Fruit fly (Drosophila melanogaster) whole organism, embryonic: ENCODE results near the gene CG14854.
A peak's percentile ranks its signal among the peaks of the same experiment; 100 is the strongest.

ENCODE experiments used
- Awh ChIP-seq: fragments of 200-800 bp; sonication (Bioruptor generic); IDR thresholded peaks from 2 replicates; pipeline ENCODE4, ENCODE4 v1.3.6; 2022; ENCODE audit warnings: missing biosample characterization, missing genetic modification characterization
- BtbVII ChIP-seq: fragments of 200-800 bp; sonication (Bioruptor generic); optimal IDR thresholded peaks from 3 replicates; lab custom pipeline; 2017; ENCODE audit warnings: missing biosample characterization, mild to moderate bottlenecking, missing genetic modification characterization
- CG11247 ChIP-seq: fragments of 200-800 bp; sonication (Bioruptor generic); IDR thresholded peaks from 2 replicates; pipeline ENCODE4 v1.3.6; 2022; ENCODE audit warnings: missing biosample characterization, missing genetic modification characterization
- CG12236 ChIP-seq: fragments of 200-800 bp; sonication (Bioruptor generic); optimal IDR thresholded peaks from 2 replicates; lab custom pipeline; 2016; ENCODE audit warnings: missing biosample characterization, missing genetic modification characterization
- CG12391 ChIP-seq: fragments of 200-800 bp; sonication (Bioruptor generic); optimal IDR thresholded peaks from 3 replicates; lab custom pipeline; 2018; ENCODE audit warnings: missing biosample characterization, mild to moderate bottlenecking, missing genetic modification characterization, moderate library complexity
- CG13424 ChIP-seq: fragments of 200-800 bp; sonication (Bioruptor generic); optimal IDR thresholded peaks from 2 replicates; lab custom pipeline; 2019; ENCODE audit warnings: missing biosample characterization, mild to moderate bottlenecking, missing genetic modification characterization, moderate library complexity
- CG14014 ChIP-seq: fragments of 200-800 bp; sonication (Bioruptor generic); IDR thresholded peaks from 2 replicates; pipeline ENCODE4 v1.3.6; 2022; ENCODE audit warnings: missing biosample characterization, missing genetic modification characterization
- CG14050 ChIP-seq: fragments of 200-800 bp; sonication (Bioruptor generic); IDR thresholded peaks from 3 replicates; pipeline ENCODE4 v1.3.6; 2022; ENCODE audit warnings: missing biosample characterization, missing genetic modification characterization
- CG17328 ChIP-seq: fragments of 200-800 bp; sonication (Bioruptor generic); IDR thresholded peaks from 2 replicates; pipeline ENCODE4 v1.3.6; 2022; ENCODE audit warnings: missing biosample characterization, missing genetic modification characterization
- CG2875 ChIP-seq: fragments of 200-800 bp; sonication (Bioruptor generic); optimal IDR thresholded peaks from 2 replicates; lab custom pipeline; 2017; ENCODE audit warnings: missing biosample characterization, mild to moderate bottlenecking, missing genetic modification characterization, missing genetic modification reagents
- CG32772 ChIP-seq: fragments of 200-800 bp; sonication (Bioruptor generic); IDR thresholded peaks from 2 replicates; pipeline ENCODE4 v1.3.6; 2022; ENCODE audit warnings: missing biosample characterization, missing genetic modification characterization
- CG43689 ChIP-seq: fragments of 200-800 bp; sonication (Bioruptor generic); IDR thresholded peaks from 2 replicates; pipeline ENCODE4 v1.3.6; 2022; ENCODE audit warnings: missing biosample characterization, missing genetic modification characterization
- CG4820 ChIP-seq: fragments of 200-800 bp; sonication (Bioruptor generic); optimal IDR thresholded peaks from 3 replicates; lab custom pipeline; 2016; ENCODE audit warnings: missing biosample characterization, missing genetic modification characterization
- CG6272 ChIP-seq: fragments of 200-800 bp; sonication (Bioruptor generic); IDR thresholded peaks from 2 replicates; pipeline ENCODE4 v1.3.6; 2022; ENCODE audit warnings: missing biosample characterization, missing genetic modification characterization
- CG6854 ChIP-seq: fragments of 200-800 bp; sonication (Bioruptor generic); optimal IDR thresholded peaks from 3 replicates; lab custom pipeline; 2017; ENCODE audit warnings: missing biosample characterization, mild to moderate bottlenecking, missing genetic modification characterization
- CG7928 ChIP-seq: fragments of 200-800 bp; sonication (Bioruptor generic); optimal IDR thresholded peaks from 2 replicates; lab custom pipeline; 2017; ENCODE audit warnings: missing biosample characterization, mild to moderate bottlenecking, missing genetic modification characterization
- CHES-1-like ChIP-seq: fragments of 200-800 bp; sonication (Bioruptor generic); optimal IDR thresholded peaks from 2 replicates; lab custom pipeline; 2016; ENCODE audit warnings: missing biosample characterization, missing genetic modification characterization
- Dp ChIP-seq: fragments of 200-800 bp; sonication (Bioruptor generic); optimal IDR thresholded peaks from 2 replicates; lab custom pipeline; 2018; ENCODE audit warnings: missing biosample characterization, mild to moderate bottlenecking, missing genetic modification characterization, moderate library complexity
- ERR ChIP-seq: fragments of 200-800 bp; sonication (Bioruptor generic); optimal IDR thresholded peaks from 2 replicates; lab custom pipeline; 2016; ENCODE audit warnings: missing biosample characterization, missing genetic modification characterization
- Lim3 ChIP-seq: fragments of 200-800 bp; sonication (Bioruptor generic); IDR thresholded peaks from 2 replicates; pipeline ENCODE4 v1.3.6; 2022; ENCODE audit warnings: missing biosample characterization, missing genetic modification characterization
- MESR4 ChIP-seq: fragments of 200-800 bp; sonication (Bioruptor generic); optimal IDR thresholded peaks from 2 replicates; lab custom pipeline; 2018; ENCODE audit warnings: missing biosample characterization, mild to moderate bottlenecking, missing genetic modification characterization, moderate library complexity
- Myb ChIP-seq: fragments of 200-800 bp; sonication (Bioruptor generic); optimal IDR thresholded peaks from 2 replicates; lab custom pipeline; 2016; ENCODE audit warnings: missing biosample characterization, missing genetic modification characterization
- NK7.1 ChIP-seq: fragments of 200-800 bp; sonication (Bioruptor generic); optimal IDR thresholded peaks from 3 replicates; lab custom pipeline; 2016; ENCODE audit warnings: missing biosample characterization, missing genetic modification characterization
- Side ChIP-seq: fragments of 200-800 bp; sonication (Bioruptor generic); optimal IDR thresholded peaks from 2 replicates; lab custom pipeline; 2016; ENCODE audit warnings: missing biosample characterization, missing genetic modification characterization
- Tbp ChIP-seq: fragments of >200 bp; optimal IDR thresholded peaks from 2 replicates; lab custom pipeline; 2018; ENCODE audit warnings: missing biosample characterization, missing genetic modification characterization
- ac ChIP-seq: fragments of 200-800 bp; sonication (Bioruptor generic); optimal IDR thresholded peaks from 3 replicates; lab custom pipeline; 2017; ENCODE audit warnings: missing biosample characterization, mild to moderate bottlenecking, missing genetic modification characterization
- al ChIP-seq: fragments of 200-800 bp; sonication (Bioruptor generic); IDR thresholded peaks from 2 replicates; pipeline ENCODE4 v1.3.6; 2022; ENCODE audit warnings: missing biosample characterization, missing genetic modification characterization
- ash1 ChIP-seq: fragments of 200-800 bp; sonication (Bioruptor generic); optimal IDR thresholded peaks from 2 replicates; lab custom pipeline; 2018; ENCODE audit warnings: missing biosample characterization, mild to moderate bottlenecking, missing genetic modification characterization
- ato ChIP-seq: fragments of 200-800 bp; sonication (Bioruptor generic); IDR thresholded peaks from 2 replicates; pipeline ENCODE4 v1.3.6; 2022; ENCODE audit warnings: missing biosample characterization, missing genetic modification characterization; ENCODE audit not compliant: partially characterized antibody
- az2 ChIP-seq: fragments of 200-800 bp; sonication (Bioruptor generic); optimal IDR thresholded peaks from 3 replicates; lab custom pipeline; 2016; ENCODE audit warnings: missing biosample characterization, missing genetic modification characterization
- btn ChIP-seq: fragments of 200-800 bp; sonication (Bioruptor generic); optimal IDR thresholded peaks from 2 replicates; lab custom pipeline; 2016; ENCODE audit warnings: missing biosample characterization, missing genetic modification characterization
- cas ChIP-seq: fragments of 200-800 bp; sonication (Bioruptor generic); IDR thresholded peaks from 2 replicates; pipeline ENCODE4 v1.3.6; 2022; ENCODE audit warnings: missing biosample characterization, missing genetic modification characterization
- cato ChIP-seq: fragments of 200-800 bp; sonication (Bioruptor generic); optimal IDR thresholded peaks from 2 replicates; lab custom pipeline; 2016; ENCODE audit warnings: missing biosample characterization, missing genetic modification characterization, borderline replicate concordance
- crc ChIP-seq: fragments of 200-800 bp; sonication (Bioruptor generic); optimal IDR thresholded peaks from 2 replicates; lab custom pipeline; 2016; ENCODE audit warnings: missing biosample characterization, missing genetic modification characterization
- gfzf ChIP-seq: fragments of 200-800 bp; sonication (Bioruptor generic); optimal IDR thresholded peaks from 2 replicates; lab custom pipeline; 2016; ENCODE audit warnings: missing biosample characterization, mild to moderate bottlenecking, missing genetic modification characterization, moderate library complexity
- her ChIP-seq: fragments of 200-800 bp; sonication (Bioruptor generic); optimal IDR thresholded peaks from 2 replicates; lab custom pipeline; 2016; ENCODE audit warnings: missing biosample characterization, missing genetic modification characterization
- hth ChIP-seq: fragments of >200 bp; optimal IDR thresholded peaks from 2 replicates; lab custom pipeline; 2017; ENCODE audit warnings: inconsistent platforms
- insv ChIP-seq, 2 experiments: fragments of 200-800 bp; sonication (Bioruptor generic); optimal IDR thresholded peaks; 3 replicates each; lab custom pipeline; 2016 to 2018; ENCODE audit warnings: missing biosample characterization in 2 of 2, missing genetic modification characterization in 2 of 2
- kah ChIP-seq: fragments of 200-800 bp; sonication (Bioruptor generic); optimal IDR thresholded peaks from 2 replicates; lab custom pipeline; 2018; ENCODE audit warnings: missing biosample characterization, mild to moderate bottlenecking, missing genetic modification characterization
- knrl ChIP-seq: fragments of 200-800 bp; sonication (Bioruptor generic); IDR thresholded peaks from 3 replicates; pipeline ENCODE4 v1.3.6; 2022; ENCODE audit warnings: missing biosample characterization, missing genetic modification characterization; ENCODE audit not compliant: partially characterized antibody
- lbe ChIP-seq: fragments of 200-800 bp; sonication (Bioruptor generic); optimal IDR thresholded peaks from 2 replicates; lab custom pipeline; 2016; ENCODE audit warnings: missing biosample characterization, mild to moderate bottlenecking, missing genetic modification characterization
- luna ChIP-seq: fragments of 200-800 bp; sonication (Bioruptor generic); optimal IDR thresholded peaks from 2 replicates; lab custom pipeline; 2016; ENCODE audit warnings: missing biosample characterization, missing genetic modification characterization
- nmo ChIP-seq: fragments of 200-800 bp; sonication (Bioruptor generic); optimal IDR thresholded peaks from 2 replicates; lab custom pipeline; 2018; ENCODE audit warnings: missing biosample characterization, mild to moderate bottlenecking, missing genetic modification characterization, moderate library complexity
- odd ChIP-seq: fragments of 200-800 bp; sonication (Bioruptor generic); optimal IDR thresholded peaks from 2 replicates; lab custom pipeline; 2017; ENCODE audit warnings: missing biosample characterization, mild to moderate bottlenecking, missing genetic modification characterization
- pita ChIP-seq: fragments of 200-800 bp; sonication (Bioruptor generic); optimal IDR thresholded peaks from 2 replicates; lab custom pipeline; 2017; ENCODE audit warnings: missing biosample characterization, mild to moderate bottlenecking, missing genetic modification characterization
- prd ChIP-seq, 3 experiments: fragments of >200 bp in 2 of 3; fragments of 200-800 bp in 1 of 3; sonication (Bioruptor generic) in 1 of 3; optimal IDR thresholded peaks in 2 of 3; IDR thresholded peaks in 1 of 3; 2 replicates in 2 of 3; 3 replicates in 1 of 3; pipeline versions ENCODE4 v1.3.6 to Lab custom; 2017 to 2022; ENCODE audit warnings: missing biosample characterization in 1 of 3, missing genetic modification characterization in 1 of 3
- sim ChIP-seq: fragments of 200-800 bp; sonication (Bioruptor generic); IDR thresholded peaks from 2 replicates; pipeline ENCODE4 v1.3.6; 2022; ENCODE audit warnings: missing biosample characterization, missing genetic modification characterization
- sna ChIP-seq: fragments of 200-800 bp; sonication (Bioruptor generic); IDR thresholded peaks from 2 replicates; pipeline ENCODE4 v1.3.6; 2022; ENCODE audit warnings: missing biosample characterization, missing genetic modification characterization; ENCODE audit not compliant: partially characterized antibody
- zen ChIP-seq: fragments of 200-800 bp; sonication (Bioruptor generic); optimal IDR thresholded peaks from 3 replicates; lab custom pipeline; 2018; ENCODE audit warnings: missing biosample characterization, mild to moderate bottlenecking, missing genetic modification characterization, moderate library complexity

The CG14854 gene

DNA sequence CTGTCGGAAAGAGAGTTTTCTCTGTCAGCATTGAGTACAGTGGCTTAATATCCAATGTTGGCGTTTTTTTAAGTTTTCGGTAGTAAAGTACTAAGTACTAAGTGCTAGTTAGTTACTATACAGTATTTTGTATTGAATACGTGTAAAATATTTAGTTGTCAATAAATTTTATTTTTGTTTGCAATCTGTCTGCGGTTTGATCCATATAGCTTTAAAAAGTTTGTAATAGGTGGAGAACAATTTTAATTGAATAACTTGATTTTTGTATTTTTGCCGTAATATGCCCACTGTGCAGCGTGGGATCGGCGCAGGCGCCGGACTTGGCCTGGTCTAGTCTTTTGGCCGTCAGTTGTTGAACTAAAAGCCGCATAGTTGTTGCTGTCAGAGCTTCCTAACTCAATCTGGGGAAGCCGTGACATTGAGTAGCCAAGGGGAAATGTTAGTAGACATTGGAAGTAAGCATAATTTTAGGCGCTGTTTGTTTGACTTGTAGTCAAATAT is 1.4 kb downstream of the CG14854 start (continued):
- TF ChIP-seq knrl (GFP tag; lab: Robert Waterston, UW) (0 out of 3 replicates have a peak, but pooled peaks have one; percentile 31), NK7.1 (peak; percentile 88), odd (GFP tag; lab: Kevin White, UChicago) (peak; percentile 95), hth (lab: Kevin White, UChicago) (no peak), insv (GFP tag; optimal IDR thresholded peaks at IDR 0.05; lab: Kevin White, UChicago) (peak in 1 of 2 experiments; percentile 66), pita (GFP tag; lab: Kevin White, UChicago) (no peak), nmo (GFP tag; lab: Kevin White, UChicago) (peak; percentile 96), CG11247 (peak; percentile 80), cato (peak; percentile 81), cas (0 out of 2 replicates have a peak, but pooled peaks have one; percentile 23), zen (tag; lab: Kevin White, UChicago) (no peak), CG14014 (GFP tag; lab: Robert Waterston, UW) (peak; percentile 87), CG43689 (GFP tag; lab: Robert Waterston, UW) (peak; percentile 57; the same call in 1 of the 2 replicates), Dp (GFP tag; lab: Kevin White, UChicago) (no peak), az2 (GFP tag; lab: Kevin White, UChicago) (peak; percentile 84), Lim3 (GFP tag; lab: Robert Waterston, UW) (peak; percentile 64), CG7928 (peak; percentile 73), ac (GFP tag; lab: Kevin White, UChicago) (peak; percentile 14), Myb (peak; percentile 80), CG14050 (peak; percentile 86), lbe (GFP tag; lab: Kevin White, UChicago) (no peak), prd (optimal IDR thresholded peaks at IDR 0.05; lab: Kevin White, UChicago) (no peak), prd (GFP tag; IDR thresholded peaks at IDR 0.05; lab: Robert Waterston, UW) (peak; percentile 84), BtbVII (GFP tag; lab: Kevin White, UChicago) (peak; percentile 92), CG12236 (GFP tag; lab: Kevin White, UChicago) (peak; percentile 82), kah (peak; percentile 85), her (peak; percentile 86), CG2875 (GFP tag; lab: Kevin White, UChicago) (peak; percentile 88), CG17328 (GFP tag; lab: Robert Waterston, UW) (peak; percentile 67), CG6854 (GFP tag; lab: Kevin White, UChicago) (peak; percentile 93), Side (GFP tag; lab: Kevin White, UChicago) (peak; percentile 89), MESR4 (peak; percentile 23), ash1 (GFP tag; lab: Kevin White, UChicago) (peak; percentile 52), gfzf (GFP tag; lab: Kevin White, UChicago) (peak; percentile 9), ato (GFP tag; lab: Robert Waterston, UW) (no peak), crc (peak; percentile 87), al (peak; percentile 71), CG13424 (peak; percentile 95), ERR (GFP tag; lab: Kevin White, UChicago) (peak; percentile 85), sna (GFP tag; lab: Robert Waterston, UW) (no peak), Awh (GFP tag; lab: Robert Waterston, UW) (peak; percentile 80), btn (GFP tag; lab: Kevin White, UChicago) (peak; percentile 88), CG6272 (GFP tag; lab: Robert Waterston, UW) (peak; percentile 67), CG12391 (tag; lab: Kevin White, UChicago) (peak; percentile 93), CHES-1-like (peak; percentile 93), sim (GFP tag; lab: Robert Waterston, UW) (0 out of 2 replicates have a peak, but pooled peaks have one; percentile 34), Tbp (GFP tag; lab: Kevin White, UChicago) (no peak), luna (GFP tag; lab: Kevin White, UChicago) (peak; percentile 78), CG4820 (peak; percentile 89), CG32772 (peak; percentile 71)
